Fruit fly (Drosophila melanogaster) Kc167 (cell line): Measurements from ENCODE around the gene CG31678.

Source experiments
- Sin3A ChIP-seq: fragments of >200 bp; optimal IDR thresholded peaks from 2 replicates; lab custom pipeline; 2018; ENCODE audit warnings: missing external identifiers
- h ChIP-seq: fragments of >200 bp; optimal IDR thresholded peaks from 3 replicates; lab custom pipeline; 2018; ENCODE audit warnings: missing external identifiers
- psq ChIP-seq: fragments of >200 bp; optimal IDR thresholded peaks from 2 replicates; lab custom pipeline; 2017; ENCODE audit warnings: missing external identifiers
- ttk ChIP-seq: sonication (Bioruptor generic); optimal IDR thresholded peaks from 2 replicates; lab custom pipeline; 2017; ENCODE audit warnings: missing external identifiers

DNA sequence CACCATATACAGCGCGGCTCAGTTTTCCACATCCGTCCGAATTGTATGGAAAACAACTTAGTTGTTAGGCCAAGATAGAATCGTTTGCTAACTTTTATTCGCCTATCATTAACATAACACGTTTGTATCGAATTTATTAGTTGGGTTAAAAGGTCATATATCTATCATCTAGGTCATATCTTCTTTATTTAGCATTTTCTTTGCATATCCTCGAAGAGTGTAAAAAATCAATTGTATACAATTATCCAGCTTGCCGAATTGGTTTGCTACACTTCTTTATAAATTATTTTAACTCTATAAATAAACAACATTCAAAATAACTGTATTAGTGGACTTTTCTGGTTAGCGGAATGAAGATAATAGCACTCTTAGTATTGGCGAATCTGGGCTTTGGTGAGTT lies 41.5 kb downstream of the CG31678 start, which contains the start of gene CG17472:
- TF ChIP-seq ttk (no peak), h (lab: Kevin White, UChicago) (no peak), psq (lab: Kevin White, UChicago) (no peak), Sin3A (no peak)
